Worm (Caenorhabditis elegans) whole organism, L3 larva: ENCODE results near the gene F53G2.1.
A peak's percentile ranks its signal among the peaks of the same experiment; 100 is the strongest.

Source experiments
- R02D3.7 ChIP-seq: fragments of 150-350 bp; optimal IDR thresholded peaks from 2 replicates; lab custom pipeline; 2014; ENCODE audit warnings: missing biosample characterization, missing genetic modification characterization
- aly-2 ChIP-seq: fragments of 150-350 bp; optimal IDR thresholded peaks from 2 replicates; lab custom pipeline; 2014; ENCODE audit warnings: missing biosample characterization, missing genetic modification characterization
- ama-1 ChIP-seq: fragments of 150-350 bp; optimal IDR thresholded peaks from 2 replicates; lab custom pipeline; 2018
- ceh-28 ChIP-seq: fragments of 150-350 bp; optimal IDR thresholded peaks from 2 replicates; lab custom pipeline; 2014; ENCODE audit warnings: missing biosample characterization, missing genetic modification reagents, missing genetic modification characterization
- ceh-82 ChIP-seq: fragments of 150-350 bp; optimal IDR thresholded peaks from 2 replicates; lab custom pipeline; 2014; ENCODE audit warnings: missing biosample characterization, missing genetic modification characterization
- ceh-9 ChIP-seq: sonication (generic microtip); optimal IDR thresholded peaks from 2 replicates; lab custom pipeline; 2018; ENCODE audit warnings: missing biosample characterization, missing genetic modification characterization
- egl-27 ChIP-seq: sonication (generic microtip); optimal IDR thresholded peaks from 4 replicates; lab custom pipeline; 2017; ENCODE audit warnings: missing biosample characterization, missing genetic modification reagents, missing genetic modification characterization
- elt-1 ChIP-seq: fragments of 150-350 bp; optimal IDR thresholded peaks from 2 replicates; lab custom pipeline; 2014; ENCODE audit warnings: missing biosample characterization, missing genetic modification characterization
- elt-2 ChIP-seq: sonication (generic microtip); optimal IDR thresholded peaks from 2 replicates; lab custom pipeline; 2016; ENCODE audit warnings: missing genetic modification reagents, mild to moderate bottlenecking, missing genetic modification characterization, missing compliant biosample characterization
- eor-1 ChIP-seq, 2 experiments: fragments of 150-350 bp; optimal IDR thresholded peaks; 2 replicates each; lab custom pipeline; 2014 to 2018; ENCODE audit warnings: missing biosample characterization in 2 of 2, missing genetic modification characterization in 2 of 2
- fkh-10 ChIP-seq: sonication (generic microtip); optimal IDR thresholded peaks from 2 replicates; lab custom pipeline; 2017; ENCODE audit warnings: missing biosample characterization, missing genetic modification reagents, missing genetic modification characterization
- fkh-2 ChIP-seq: fragments of 150-350 bp; optimal IDR thresholded peaks from 2 replicates; lab custom pipeline; 2014; ENCODE audit warnings: missing biosample characterization, missing genetic modification reagents, missing genetic modification characterization
- hmg-11 ChIP-seq: sonication (generic microtip); optimal IDR thresholded peaks from 2 replicates; lab custom pipeline; 2016; ENCODE audit warnings: missing genetic modification characterization, missing compliant biosample characterization
- jun-1 ChIP-seq: fragments of 150-350 bp; optimal IDR thresholded peaks from 2 replicates; lab custom pipeline; 2014; ENCODE audit warnings: missing biosample characterization, missing genetic modification reagents, missing genetic modification characterization
- lin-15B ChIP-seq: fragments of 150-350 bp; optimal IDR thresholded peaks from 2 replicates; lab custom pipeline; 2014; ENCODE audit warnings: missing biosample characterization, missing genetic modification characterization
- lsy-12 ChIP-seq: sonication (generic microtip); optimal IDR thresholded peaks from 2 replicates; lab custom pipeline; 2016; ENCODE audit warnings: mild to moderate bottlenecking, missing genetic modification characterization, missing compliant biosample characterization
- mdl-1 ChIP-seq: fragments of 150-350 bp; optimal IDR thresholded peaks from 2 replicates; lab custom pipeline; 2014; ENCODE audit warnings: missing biosample characterization, missing genetic modification characterization
- nfya-1 ChIP-seq: sonication (generic microtip); optimal IDR thresholded peaks from 2 replicates; lab custom pipeline; 2017; ENCODE audit warnings: missing genetic modification characterization, mild to moderate bottlenecking, missing compliant biosample characterization, antibody characterized with exemption, moderate library complexity; ENCODE audit not compliant: insufficient read depth
- nhr-11 ChIP-seq: fragments of 150-350 bp; optimal IDR thresholded peaks from 2 replicates; lab custom pipeline; 2014; ENCODE audit warnings: missing biosample characterization, missing genetic modification characterization
- nhr-12 ChIP-seq: fragments of 150-350 bp; optimal IDR thresholded peaks from 2 replicates; lab custom pipeline; 2014; ENCODE audit warnings: missing biosample characterization, missing genetic modification characterization
- nhr-23 ChIP-seq: fragments of 150-350 bp; optimal IDR thresholded peaks from 2 replicates; lab custom pipeline; 2014; ENCODE audit warnings: missing biosample characterization, missing genetic modification reagents, missing genetic modification characterization
- nhr-25 ChIP-seq: sonication (generic microtip); optimal IDR thresholded peaks from 2 replicates; lab custom pipeline; 2017; ENCODE audit warnings: missing biosample characterization, missing genetic modification characterization
- nhr-28 ChIP-seq: fragments of 150-350 bp; optimal IDR thresholded peaks from 2 replicates; lab custom pipeline; 2014; ENCODE audit warnings: missing biosample characterization, missing genetic modification characterization
- nhr-43 ChIP-seq: sonication (generic microtip); optimal IDR thresholded peaks from 2 replicates; lab custom pipeline; 2016; ENCODE audit warnings: mild to moderate bottlenecking, missing genetic modification characterization, missing compliant biosample characterization; ENCODE audit not compliant: poor library complexity, severe bottlenecking
- nhr-67 ChIP-seq: fragments of 150-350 bp; optimal IDR thresholded peaks from 2 replicates; lab custom pipeline; 2014; ENCODE audit warnings: missing biosample characterization, missing genetic modification characterization
- nhr-76 ChIP-seq: fragments of 150-350 bp; sonication (generic microtip); optimal IDR thresholded peaks from 5 replicates; lab custom pipeline; 2014; ENCODE audit warnings: missing biosample characterization, missing genetic modification characterization
- pha-4 ChIP-seq: fragments of 150-350 bp; optimal IDR thresholded peaks from 2 replicates; lab custom pipeline; 2014; ENCODE audit warnings: missing biosample characterization, missing genetic modification reagents, missing genetic modification characterization
- pqm-1 ChIP-seq: fragments of 150-350 bp; optimal IDR thresholded peaks from 2 replicates; lab custom pipeline; 2017; ENCODE audit warnings: missing biosample characterization, missing genetic modification characterization, inconsistent platforms
- sea-2 ChIP-seq: fragments of 150-350 bp; sonication (generic microtip); optimal IDR thresholded peaks from 4 replicates; lab custom pipeline; 2014; ENCODE audit warnings: missing biosample characterization, missing genetic modification reagents, missing genetic modification characterization
- skn-1 ChIP-seq: fragments of 150-350 bp; optimal IDR thresholded peaks from 2 replicates; lab custom pipeline; 2014; ENCODE audit warnings: missing biosample characterization, missing genetic modification characterization
- snpc-4 ChIP-seq: fragments of 150-350 bp; optimal IDR thresholded peaks from 2 replicates; lab custom pipeline; 2014; ENCODE audit warnings: missing biosample characterization, missing genetic modification characterization
- unc-62 ChIP-seq: fragments of 150-350 bp; sonication (generic microtip); optimal IDR thresholded peaks from 4 replicates; lab custom pipeline; 2014; ENCODE audit warnings: missing biosample characterization, missing genetic modification reagents, missing genetic modification characterization
- zag-1 ChIP-seq: fragments of 150-350 bp; optimal IDR thresholded peaks from 2 replicates; lab custom pipeline; 2014; ENCODE audit warnings: missing biosample characterization, missing genetic modification characterization
- ztf-11 ChIP-seq: fragments of 150-350 bp; optimal IDR thresholded peaks from 2 replicates; lab custom pipeline; 2014; ENCODE audit warnings: missing biosample characterization, missing genetic modification characterization

The F53G2.1 gene

ce11 chrII:2446727-2447126 lies 41.8 kb upstream of the F53G2.1 start:
- TF ChIP-seq lin-15B (tag; lab: Kevin White, UChicago) (no peak), nhr-25 (tag; lab: Kevin White, UChicago) (no peak), fkh-10 (no peak), nhr-23 (tag; lab: Kevin White, UChicago) (no peak), R02D3.7 (tag; lab: Kevin White, UChicago) (no peak), pqm-1 (tag; lab: Kevin White, UChicago) (no peak), unc-62 (no peak), nhr-76 (no peak), egl-27 (tag; lab: Kevin White, UChicago) (no peak), pha-4 (tag; lab: Kevin White, UChicago) (no peak), ceh-82 (no peak), nfya-1 (tag; lab: Kevin White, UChicago) (no peak), nhr-28 (tag; lab: Kevin White, UChicago) (no peak), hmg-11 (no peak), ceh-9 (tag; lab: Kevin White, UChicago) (no peak), eor-1 (tag; optimal IDR thresholded peaks at IDR 0.05; lab: Kevin White, UChicago) (no peak), zag-1 (no peak), ama-1 (lab: Kevin White, UChicago) (no peak), nhr-11 (tag; lab: Kevin White, UChicago) (no peak), mdl-1 (no peak)

ce11 chrII:2450990-2451389 lies 37.5 kb upstream of the F53G2.1 start:
- TF ChIP-seq nfya-1 (tag; lab: Kevin White, UChicago) (peak; percentile 45), snpc-4 (tag; lab: Kevin White, UChicago) (peak; percentile 24), elt-2 (tag; lab: Kevin White, UChicago) (peak; percentile 1), pha-4 (tag; lab: Kevin White, UChicago) (peak; percentile 9), aly-2 (tag; lab: Kevin White, UChicago) (no peak), ceh-28 (tag; lab: Kevin White, UChicago) (peak; percentile 60), nhr-23 (tag; lab: Kevin White, UChicago) (peak; percentile 26), hmg-11 (peak; percentile 28), nhr-67 (tag; lab: Kevin White, UChicago) (no peak), lin-15B (tag; lab: Kevin White, UChicago) (peak; percentile 9), unc-62 (no peak)

ce11 chrII:2452492-2452891 lies 36.0 kb upstream of the F53G2.1 start:
- TF ChIP-seq pqm-1 (tag; lab: Kevin White, UChicago), result peak; percentile 64
- TF ChIP-seq lsy-12 (tag; lab: Kevin White, UChicago), result no peak
- TF ChIP-seq elt-2 (tag; lab: Kevin White, UChicago), result peak; percentile 58
- peak; percentile 7 for TF ChIP-seq ama-1 (lab: Kevin White, UChicago)
- peak; percentile 50 for TF ChIP-seq pha-4 (tag; lab: Kevin White, UChicago)

- TF ChIP-seq pqm-1 (tag; lab: Kevin White, UChicago) (peak; percentile 65), jun-1 (tag; lab: Kevin White, UChicago) (peak; percentile 41), ztf-11 (tag; lab: Kevin White, UChicago) (no peak), snpc-4 (tag; lab: Kevin White, UChicago) (peak; percentile 51), fkh-2 (tag; lab: Kevin White, UChicago) (no peak), elt-1 (tag; lab: Kevin White, UChicago) (no peak), elt-2 (tag; lab: Kevin White, UChicago) (peak; percentile 57), unc-62 (no peak), pha-4 (tag; lab: Kevin White, UChicago) (peak; percentile 96), skn-1 (tag; lab: Kevin White, UChicago) (no peak), ceh-28 (tag; lab: Kevin White, UChicago) (peak; percentile 53), nhr-25 (tag; lab: Kevin White, UChicago) (no peak), nhr-12 (no peak)
Measured at ce11 chrII:2454822-2455221, 33.7 kb upstream of the F53G2.1 start.

ce11 chrII:2455931-2456576 lies 32.4 kb upstream of the F53G2.1 start:
- TF ChIP-seq sea-2 (GFP tag; lab: Kevin White, UChicago), result no peak
- TF ChIP-seq egl-27 (tag; lab: Kevin White, UChicago), result no peak
- no peak for TF ChIP-seq ztf-11 (tag; lab: Kevin White, UChicago)
- no peak for TF ChIP-seq nhr-43 (tag; lab: Kevin White, UChicago)
